Worm (Caenorhabditis elegans) whole organism, young adult: ENCODE data around the gene fbxb-20.

Experiments
- B0261.1 ChIP-seq: sonication (generic microtip); optimal IDR thresholded peaks from 2 replicates; lab custom pipeline; 2016; ENCODE audit warnings: mild to moderate bottlenecking, missing genetic modification characterization, moderate library complexity, missing compliant biosample characterization
- C06A6.2 ChIP-seq: fragments of 200-800 bp; sonication (Bioruptor generic); conservative IDR thresholded peaks from 2 replicates; pipeline ENCODE4 v1.3.6; 2022; ENCODE audit warnings: missing genetic modification characterization, missing compliant biosample characterization
- F57C9.4 ChIP-seq: sonication (generic microtip); optimal IDR thresholded peaks from 2 replicates; lab custom pipeline; 2017; ENCODE audit warnings: mild to moderate bottlenecking, missing genetic modification characterization, missing compliant biosample characterization
- Y56A3A.18 ChIP-seq: fragments of 200-800 bp; sonication (Bioruptor generic); IDR thresholded peaks from 2 replicates; pipeline ENCODE4 v1.3.6; 2022; ENCODE audit warnings: missing genetic modification reagents, missing genetic modification characterization, missing compliant biosample characterization
- ama-1 ChIP-seq, 3 experiments: fragments of 150-350 bp in 1 of 3; sonication (generic microtip) in 2 of 3; optimal IDR thresholded peaks; 2 replicates each; lab custom pipeline; 2014 to 2018; ENCODE audit warnings: missing biosample characterization in 2 of 3, missing genetic modification characterization in 2 of 3, missing genetic modification reagents in 2 of 3
- ccch-3 ChIP-seq: fragments of 200-800 bp; sonication (Bioruptor generic); optimal IDR thresholded peaks from 2 replicates; lab custom pipeline; 2018; ENCODE audit warnings: mild to moderate bottlenecking, missing genetic modification characterization, missing compliant biosample characterization
- dpff-1 ChIP-seq: sonication (generic microtip); optimal IDR thresholded peaks from 2 replicates; lab custom pipeline; 2017; ENCODE audit warnings: mild to moderate bottlenecking, missing genetic modification characterization, missing compliant biosample characterization
- hmg-1.2 ChIP-seq: fragments of 200-800 bp; sonication (Bioruptor generic); IDR thresholded peaks from 2 replicates; pipeline ENCODE4 v1.3.6; 2022; ENCODE audit warnings: missing genetic modification reagents, missing genetic modification characterization, missing compliant biosample characterization
- lag-1 ChIP-seq: fragments of 200-800 bp; sonication (Bioruptor generic); IDR thresholded peaks from 2 replicates; pipeline ENCODE4 v1.3.6; 2022; ENCODE audit warnings: missing genetic modification reagents, missing genetic modification characterization, missing compliant biosample characterization
- madf-3 ChIP-seq: fragments of 200-800 bp; sonication (Bioruptor generic); IDR thresholded peaks from 2 replicates; pipeline ENCODE4 v1.3.6; 2022; ENCODE audit warnings: missing genetic modification reagents, missing genetic modification characterization, missing compliant biosample characterization
- nfya-1 ChIP-seq: sonication (generic microtip); optimal IDR thresholded peaks from 2 replicates; lab custom pipeline; 2017; ENCODE audit warnings: antibody characterized with exemption, missing compliant biosample characterization, missing genetic modification characterization, borderline replicate concordance; ENCODE audit not compliant: insufficient read depth
- sdz-38 ChIP-seq: sonication (generic microtip); optimal IDR thresholded peaks from 2 replicates; lab custom pipeline; 2016; ENCODE audit warnings: missing genotype, missing genetic modification characterization, missing compliant biosample characterization
- tbp1 ChIP-seq: fragments of 200-800 bp; sonication (Bioruptor generic); optimal IDR thresholded peaks from 2 replicates; lab custom pipeline; 2018; ENCODE audit warnings: mild to moderate bottlenecking, missing genetic modification characterization, missing compliant biosample characterization
- tlf-1 ChIP-seq: fragments of 200-800 bp; sonication (Bioruptor generic); optimal IDR thresholded peaks from 2 replicates; lab custom pipeline; 2018; ENCODE audit warnings: mild to moderate bottlenecking, missing genetic modification characterization, missing compliant biosample characterization

The fbxb-20 gene

DNA sequence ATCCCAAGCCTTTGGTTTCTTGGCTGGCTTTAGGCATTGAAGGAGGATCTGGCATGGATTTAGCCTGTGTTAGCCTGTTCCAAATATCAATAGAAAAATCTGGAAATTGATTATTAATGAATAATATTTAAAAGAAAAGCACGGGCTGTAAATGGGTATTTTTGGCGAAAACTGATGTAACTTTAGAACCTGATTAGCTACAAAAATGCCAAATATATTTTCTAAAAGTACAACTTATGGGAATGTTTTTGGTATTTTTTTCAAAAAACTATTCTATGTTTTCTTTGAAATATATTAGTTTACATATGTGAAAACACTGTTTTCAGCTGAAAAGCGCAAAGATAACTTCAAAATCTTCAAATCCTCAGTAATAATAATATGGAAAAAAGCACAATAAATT is 49.7 kb downstream of the fbxb-20 start, which contains the start of gene bath-26:
Gene bath-26, minus strand, starts transcription at position 101 of the 400 bp plus-strand sequence.
- no peak for TF ChIP-seq Y56A3A.18 (GFP tag; lab: Robert Waterston, UW)
- TF ChIP-seq B0261.1: no peak
- no peak for TF ChIP-seq madf-3 (GFP tag; lab: Robert Waterston, UW)
- TF ChIP-seq tbp1: no peak
- no peak for TF ChIP-seq tlf-1 (GFP tag; lab: Kevin White, UChicago)
- TF ChIP-seq dpff-1: no peak
- TF ChIP-seq C06A6.2 (GFP tag; lab: Robert Waterston, UW): no peak
- no peak for TF ChIP-seq sdz-38 (tag; lab: Kevin White, UChicago)
- TF ChIP-seq hmg-1.2 (GFP tag; lab: Robert Waterston, UW): no peak
- TF ChIP-seq ama-1 (optimal IDR thresholded peaks at IDR 0.05; lab: Kevin White, UChicago): no peak
- no peak for TF ChIP-seq ama-1 (GFP tag; optimal IDR thresholded peaks at IDR 0.05; lab: Kevin White, UChicago)
- no peak for TF ChIP-seq ccch-3
- no peak for TF ChIP-seq lag-1 (GFP tag; lab: Robert Waterston, UW)
- TF ChIP-seq F57C9.4 (tag; lab: Kevin White, UChicago): no peak
- TF ChIP-seq nfya-1: no peak
